Worm (Caenorhabditis elegans): ENCODE data around the gene klp-19.

DNA sequence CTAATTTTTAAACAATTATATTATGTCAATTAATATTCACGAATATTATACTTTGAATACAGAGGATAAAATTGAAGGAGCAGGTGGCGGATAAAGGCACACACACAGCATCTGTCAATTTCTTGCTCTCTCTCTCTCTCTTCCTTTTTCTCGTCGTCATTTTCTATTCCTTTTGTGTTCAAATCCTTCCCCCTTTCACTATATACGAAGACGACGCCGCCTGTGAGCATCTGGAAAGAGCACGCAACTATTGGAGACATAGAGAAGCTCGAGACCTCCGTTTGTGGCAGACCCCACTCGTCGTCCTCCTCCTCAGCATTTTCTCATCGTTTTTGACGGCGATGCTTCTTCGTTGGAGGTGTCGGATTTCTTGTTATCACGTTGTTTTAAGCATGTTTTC lies 48.9 kb downstream of the klp-19 start:
- TF ChIP-seq hmbx-1 (tag; optimal IDR thresholded peaks at IDR 0.05) (no peak), tbx-37 (GFP tag; conservative IDR thresholded peaks at IDR 0.05) (no peak), pes-1 (GFP tag; IDR thresholded peaks at IDR 0.05) (no peak), ets-7 (tag; optimal IDR thresholded peaks at IDR 0.05) (no peak), ama-1 (optimal IDR thresholded peaks at IDR 0.05) (no peak), tbx-11 (GFP tag; IDR thresholded peaks at IDR 0.05) (no peak), ceh-13 (GFP tag; optimal IDR thresholded peaks at IDR 0.05) (no peak), B0310.2 (tag; optimal IDR thresholded peaks at IDR 0.05) (no peak)

Measured in whole organism, early embryonic.